Worm (Caenorhabditis elegans): Measurements from ENCODE around the gene C03B1.14.

ce11 chrX:6377634-6378288 is 17.2 kb upstream of the C03B1.14 start, which contains the start of gene lmp-1:
- no peak for TF ChIP-seq nhr-25 (tag; optimal IDR thresholded peaks at IDR 0.05)
- TF ChIP-seq ceh-28 (tag; optimal IDR thresholded peaks at IDR 0.05) = no peak
- no peak for TF ChIP-seq elt-1 (tag; optimal IDR thresholded peaks at IDR 0.05)
- no peak for TF ChIP-seq ceh-82 (tag; optimal IDR thresholded peaks at IDR 0.05)
- no peak for TF ChIP-seq nhr-76 (tag; optimal IDR thresholded peaks at IDR 0.05)
- TF ChIP-seq elt-3 (tag; optimal IDR thresholded peaks at IDR 0.05) = no peak
- no peak for TF ChIP-seq tbx-2 (tag; optimal IDR thresholded peaks at IDR 0.05)
- no peak for TF ChIP-seq snpc-4 (tag; optimal IDR thresholded peaks at IDR 0.05)
- no peak for TF ChIP-seq lin-15B (tag; optimal IDR thresholded peaks at IDR 0.05)

All from whole organism, L3 larva.